Fruit fly (Drosophila melanogaster): ENCODE data around the gene Glyp.
A peak's percentile ranks its signal among the peaks of the same experiment; 100 is the strongest.

Glyp gene

dm6 chr2L:2178810-2179143 is 48.2 kb downstream of the Glyp start (continued):
- no peak for TF ChIP-seq dac (GFP tag; optimal IDR thresholded peaks at IDR 0.05)
- TF ChIP-seq Sox15 (GFP tag; optimal IDR thresholded peaks at IDR 0.05) = no peak
- peak; percentile 62 for TF ChIP-seq Eip78C (GFP tag)
- TF ChIP-seq net (GFP tag; optimal IDR thresholded peaks at IDR 0.05) = no peak
- TF ChIP-seq CG6854 (GFP tag; optimal IDR thresholded peaks at IDR 0.05) = no peak
- no peak for TF ChIP-seq Gug (GFP tag; IDR thresholded peaks at IDR 0.05)
- peak; percentile 67 for TF ChIP-seq svp (GFP tag)
- peak; percentile 69 for TF ChIP-seq Hr4 (GFP tag; optimal IDR thresholded peaks at IDR 0.05)
- no peak for TF ChIP-seq CG6163 (GFP tag; IDR thresholded peaks at IDR 0.05)

- TF ChIP-seq vri (GFP tag; optimal IDR thresholded peaks at IDR 0.05) = peak; percentile 19
- TF ChIP-seq dsx (GFP tag; optimal IDR thresholded peaks at IDR 0.05; ENCODE audit: poor library complexity, severe bottlenecking) = no peak
- TF ChIP-seq topi (GFP tag; optimal IDR thresholded peaks at IDR 0.05) = no peak
- peak; percentile 34 for TF ChIP-seq fkh (GFP tag; optimal IDR thresholded peaks at IDR 0.05)
- no peak for TF ChIP-seq CG11294 (GFP tag; IDR thresholded peaks at IDR 0.05)
- no peak for TF ChIP-seq esn (GFP tag; optimal IDR thresholded peaks at IDR 0.05)
- TF ChIP-seq CG6792 (GFP tag; optimal IDR thresholded peaks at IDR 0.05) = no peak
- no peak for TF ChIP-seq Eip93F (GFP tag; optimal IDR thresholded peaks at IDR 0.05)
- TF ChIP-seq CG34406 (GFP tag; optimal IDR thresholded peaks at IDR 0.05) = no peak
- TF ChIP-seq spab (GFP tag; optimal IDR thresholded peaks at IDR 0.05) = no peak
- TF ChIP-seq CG6163 (GFP tag; IDR thresholded peaks at IDR 0.05) = no peak
- TF ChIP-seq CG8319 (GFP tag; optimal IDR thresholded peaks at IDR 0.05) = no peak
- no peak for TF ChIP-seq CG6276 (GFP tag; optimal IDR thresholded peaks at IDR 0.05)
- no peak for TF ChIP-seq Lpt (GFP tag; optimal IDR thresholded peaks at IDR 0.05)
- TF ChIP-seq CG10669 (GFP tag; optimal IDR thresholded peaks at IDR 0.05) = no peak
These were observed 48.8 kb downstream of the Glyp start for dm6 chr2L:2179366-2179765.

- TF ChIP-seq acj6 (GFP tag; optimal IDR thresholded peaks at IDR 0.05) (peak; percentile 84), Eip78C (GFP tag) (peak; percentile 96), esn (GFP tag; optimal IDR thresholded peaks at IDR 0.05) (peak; percentile 81), Ets96B (tag; optimal IDR thresholded peaks at IDR 0.05) (peak; percentile 89), Sox14 (GFP tag; optimal IDR thresholded peaks at IDR 0.05) (peak; percentile 82), lz (GFP tag; optimal IDR thresholded peaks at IDR 0.05) (peak; percentile 81), CG6276 (GFP tag; optimal IDR thresholded peaks at IDR 0.05) (peak; percentile 84), CG3032 (tag; optimal IDR thresholded peaks at IDR 0.05) (peak; percentile 86), cyc (GFP tag; optimal IDR thresholded peaks at IDR 0.05) (peak; percentile 79), CG31627 (GFP tag; optimal IDR thresholded peaks at IDR 0.05) (peak; percentile 67), CG1621 (tag; optimal IDR thresholded peaks at IDR 0.05) (peak; percentile 84), Eip93F (GFP tag; optimal IDR thresholded peaks at IDR 0.05) (no peak), Lpt (GFP tag; optimal IDR thresholded peaks at IDR 0.05) (peak; percentile 81), CG16779 (tag; optimal IDR thresholded peaks at IDR 0.05) (peak; percentile 72), Gug (GFP tag; IDR thresholded peaks at IDR 0.05) (peak; percentile 78), fkh (GFP tag; optimal IDR thresholded peaks at IDR 0.05) (peak; percentile 16), CG8632 (GFP tag; optimal IDR thresholded peaks at IDR 0.05) (peak; percentile 84), dsx (GFP tag; optimal IDR thresholded peaks at IDR 0.05; ENCODE audit: poor library complexity, severe bottlenecking) (peak; percentile 84), pdm3 (GFP tag; optimal IDR thresholded peaks at IDR 0.05) (peak; percentile 86), CG6163 (GFP tag; IDR thresholded peaks at IDR 0.05) (peak; percentile 94), fd59A (GFP tag; optimal IDR thresholded peaks at IDR 0.05) (peak; percentile 82), eg (GFP tag; IDR thresholded peaks at IDR 0.05) (peak; percentile 92), Smox (GFP tag; optimal IDR thresholded peaks at IDR 0.05) (peak; percentile 79), Hr39 (GFP tag; optimal IDR thresholded peaks at IDR 0.05) (peak; percentile 70), CG6792 (GFP tag; optimal IDR thresholded peaks at IDR 0.05) (peak; percentile 86), Sox102F (GFP tag; optimal IDR thresholded peaks at IDR 0.05) (peak; percentile 80), salr (GFP tag; optimal IDR thresholded peaks at IDR 0.05) (peak; percentile 66 to 77), achi (GFP tag; optimal IDR thresholded peaks at IDR 0.05) (peak; percentile 89), CG7368 (GFP tag; optimal IDR thresholded peaks at IDR 0.05) (peak; percentile 77), net (GFP tag; optimal IDR thresholded peaks at IDR 0.05) (peak; percentile 83), ss (GFP tag; optimal IDR thresholded peaks at IDR 0.05) (peak; percentile 72 to 83), CG6854 (GFP tag; optimal IDR thresholded peaks at IDR 0.05) (peak; percentile 68), CG8319 (GFP tag; optimal IDR thresholded peaks at IDR 0.05) (peak; percentile 72), topi (GFP tag; optimal IDR thresholded peaks at IDR 0.05) (peak; percentile 85), svp (GFP tag) (peak; percentile 94), Met (GFP tag; optimal IDR thresholded peaks at IDR 0.05) (peak; percentile 76), CG15336 (GFP tag; IDR thresholded peaks at IDR 0.05) (peak; percentile 92), CG32006 (GFP tag; optimal IDR thresholded peaks at IDR 0.05) (peak; percentile 89), Eip75B (GFP tag; optimal IDR thresholded peaks at IDR 0.05) (peak; percentile 87)
These were observed 49.5 kb downstream of the Glyp start for dm6 chr2L:2180120-2180539.
